Worm (Caenorhabditis elegans) whole organism, early embryonic: ENCODE data around the gene C54D10.9.

Source experiments
- B0310.2 ChIP-seq: sonication (generic microtip); optimal IDR thresholded peaks from 2 replicates; lab custom pipeline; 2016; ENCODE audit warnings: mild to moderate bottlenecking, missing genetic modification characterization, missing compliant biosample characterization
- F13C5.2 ChIP-seq: sonication (generic microtip); optimal IDR thresholded peaks from 2 replicates; lab custom pipeline; 2017; ENCODE audit warnings: mild to moderate bottlenecking, missing genetic modification characterization, inconsistent platforms, missing compliant biosample characterization
- aly-1 ChIP-seq: sonication (generic microtip); optimal IDR thresholded peaks from 2 replicates; lab custom pipeline; 2016; ENCODE audit warnings: missing genetic modification characterization, missing compliant biosample characterization
- ama-1 ChIP-seq: fragments of 150-350 bp; optimal IDR thresholded peaks from 2 replicates; lab custom pipeline; 2014
- ceh-13 ChIP-seq: fragments of 200-800 bp; sonication (Bioruptor generic); optimal IDR thresholded peaks from 2 replicates; lab custom pipeline; 2018; ENCODE audit warnings: mild to moderate bottlenecking, missing genetic modification characterization, missing compliant biosample characterization
- ceh-36 ChIP-seq: sonication (generic microtip); optimal IDR thresholded peaks from 2 replicates; lab custom pipeline; 2016; ENCODE audit warnings: missing genetic modification characterization, inconsistent platforms, missing compliant biosample characterization
- ets-7 ChIP-seq: sonication (generic microtip); optimal IDR thresholded peaks from 2 replicates; lab custom pipeline; 2016; ENCODE audit warnings: missing genotype, missing genetic modification characterization, missing compliant biosample characterization
- flt-1 ChIP-seq: fragments of 200-800 bp; sonication (Bioruptor generic); IDR thresholded peaks from 2 replicates; pipeline ENCODE4 v1.3.6; 2022; ENCODE audit warnings: missing genetic modification characterization, missing compliant biosample characterization
- hmbx-1 ChIP-seq: sonication (generic microtip); optimal IDR thresholded peaks from 2 replicates; lab custom pipeline; 2016; ENCODE audit warnings: mild to moderate bottlenecking, missing genetic modification characterization, missing compliant biosample characterization
- hmg-4 ChIP-seq: fragments of 200-800 bp; sonication (Bioruptor generic); optimal IDR thresholded peaks from 2 replicates; lab custom pipeline; 2018; ENCODE audit warnings: mild to moderate bottlenecking, missing genetic modification characterization, missing compliant biosample characterization
- hnd-1 ChIP-seq: sonication (generic microtip); optimal IDR thresholded peaks from 2 replicates; lab custom pipeline; 2016; ENCODE audit warnings: missing genetic modification characterization, missing compliant biosample characterization
- pes-1 ChIP-seq: fragments of 200-800 bp; sonication (Bioruptor generic); IDR thresholded peaks from 2 replicates; pipeline ENCODE4 v1.3.6; 2022; ENCODE audit warnings: missing genetic modification reagents, missing genetic modification characterization, missing compliant biosample characterization
- scrt-1 ChIP-seq: fragments of 200-800 bp; sonication (Bioruptor generic); IDR thresholded peaks from 2 replicates; pipeline ENCODE4 v1.3.6; 2022; ENCODE audit warnings: missing genetic modification characterization, missing compliant biosample characterization
- sea-1 ChIP-seq: fragments of 200-800 bp; sonication (Bioruptor generic); conservative IDR thresholded peaks from 2 replicates; pipeline ENCODE4 v1.3.6; 2022; ENCODE audit warnings: missing genetic modification characterization, missing compliant biosample characterization
- tbx-11 ChIP-seq: fragments of 200-800 bp; sonication (Bioruptor generic); IDR thresholded peaks from 2 replicates; pipeline ENCODE4 v1.3.6; 2022; ENCODE audit warnings: missing genetic modification characterization, missing compliant biosample characterization
- tbx-37 ChIP-seq: fragments of 200-800 bp; sonication (Bioruptor generic); conservative IDR thresholded peaks from 2 replicates; pipeline ENCODE4 v1.3.6; 2022; ENCODE audit warnings: missing genetic modification reagents, missing genetic modification characterization, missing compliant biosample characterization
- tra-4 ChIP-seq: sonication (generic microtip); optimal IDR thresholded peaks from 2 replicates; lab custom pipeline; 2017; ENCODE audit warnings: missing genetic modification characterization, missing compliant biosample characterization

C54D10.9 gene

ce11 chrV:12413651-12414114 lies 33.3 kb upstream of the C54D10.9 start, which contains the start of gene cdr-6:
Gene cdr-6, minus strand, starts transcription at chrV:12413701.
- no peak for TF ChIP-seq B0310.2
- TF ChIP-seq tbx-11 (GFP tag; lab: Robert Waterston, UW), result no peak
- no peak for TF ChIP-seq hmg-4
- TF ChIP-seq ama-1 (lab: Kevin White, UChicago), result no peak
- no peak for TF ChIP-seq flt-1 (GFP tag; lab: Robert Waterston, UW)
- no peak for TF ChIP-seq pes-1 (GFP tag; lab: Robert Waterston, UW)
- no peak for TF ChIP-seq ceh-13 (GFP tag; lab: Kevin White, UChicago)
- TF ChIP-seq tbx-37 (GFP tag; lab: Robert Waterston, UW), result no peak
- no peak for TF ChIP-seq F13C5.2 (tag; lab: Kevin White, UChicago)
- no peak for TF ChIP-seq scrt-1 (GFP tag; lab: Robert Waterston, UW)
- TF ChIP-seq aly-1, result no peak
- TF ChIP-seq hnd-1 (tag; lab: Kevin White, UChicago), result no peak
- no peak for TF ChIP-seq sea-1 (GFP tag; lab: Robert Waterston, UW)
- no peak for TF ChIP-seq hmbx-1 (tag; lab: Kevin White, UChicago)

ce11 chrV:12414362-12414761 lies 32.6 kb upstream of the C54D10.9 start:
- TF ChIP-seq ceh-13 (GFP tag; lab: Kevin White, UChicago) (no peak), F13C5.2 (tag; lab: Kevin White, UChicago) (no peak)

- TF ChIP-seq flt-1 (GFP tag; lab: Robert Waterston, UW) (no peak), ets-7 (tag; lab: Kevin White, UChicago) (no peak), ceh-36 (tag; lab: Kevin White, UChicago) (no peak), hmbx-1 (tag; lab: Kevin White, UChicago) (no peak), pes-1 (GFP tag; lab: Robert Waterston, UW) (no peak), hnd-1 (tag; lab: Kevin White, UChicago) (no peak), sea-1 (GFP tag; lab: Robert Waterston, UW) (no peak), scrt-1 (GFP tag; lab: Robert Waterston, UW) (no peak), hmg-4 (no peak), F13C5.2 (tag; lab: Kevin White, UChicago) (no peak), B0310.2 (no peak), ama-1 (lab: Kevin White, UChicago) (no peak)
Observed at ce11 chrV:12415656-12416055, 31.3 kb upstream of the C54D10.9 start, which contains the start of gene cdr-2. Gene cdr-2, minus strand, starts transcription at chrV:12415709.

ce11 chrV:12417277-12417676 lies 29.7 kb upstream of the C54D10.9 start, which contains the start of gene cdr-3:
Gene cdr-3, minus strand, starts transcription at chrV:12417377.
- no peak for TF ChIP-seq scrt-1 (GFP tag; lab: Robert Waterston, UW)
- no peak for TF ChIP-seq pes-1 (GFP tag; lab: Robert Waterston, UW)
- TF ChIP-seq F13C5.2 (tag; lab: Kevin White, UChicago), result no peak
- TF ChIP-seq ceh-13 (GFP tag; lab: Kevin White, UChicago), result no peak
- no peak for TF ChIP-seq ceh-36 (tag; lab: Kevin White, UChicago)
- TF ChIP-seq tbx-11 (GFP tag; lab: Robert Waterston, UW), result no peak
- TF ChIP-seq ama-1 (lab: Kevin White, UChicago), result no peak
- no peak for TF ChIP-seq aly-1
- no peak for TF ChIP-seq flt-1 (GFP tag; lab: Robert Waterston, UW)
- TF ChIP-seq hmbx-1 (tag; lab: Kevin White, UChicago), result no peak
- TF ChIP-seq tbx-37 (GFP tag; lab: Robert Waterston, UW), result no peak
- no peak for TF ChIP-seq hnd-1 (tag; lab: Kevin White, UChicago)
- no peak for TF ChIP-seq hmg-4
- TF ChIP-seq B0310.2, result no peak
- no peak for TF ChIP-seq tra-4 (tag; lab: Kevin White, UChicago)
- TF ChIP-seq sea-1 (GFP tag; lab: Robert Waterston, UW), result no peak
- TF ChIP-seq ets-7 (tag; lab: Kevin White, UChicago), result no peak

- TF ChIP-seq hmbx-1 (tag; lab: Kevin White, UChicago), result no peak
- no peak for TF ChIP-seq F13C5.2 (tag; lab: Kevin White, UChicago)
- TF ChIP-seq flt-1 (GFP tag; lab: Robert Waterston, UW), result no peak
- no peak for TF ChIP-seq pes-1 (GFP tag; lab: Robert Waterston, UW)
Observed at ce11 chrV:12418292-12418691, 28.7 kb upstream of the C54D10.9 start, which contains the start of gene C54D10.3. Gene C54D10.3, plus strand, starts transcription at chrV:12418592.

ce11 chrV:12420843-12421242 lies 26.1 kb upstream of the C54D10.9 start, which contains the start of gene C54D10.4:
Gene C54D10.4, minus strand, starts transcription at chrV:12420943.
- no peak for TF ChIP-seq hnd-1 (tag; lab: Kevin White, UChicago)
- TF ChIP-seq ceh-36 (tag; lab: Kevin White, UChicago), result no peak

- TF ChIP-seq F13C5.2 (tag; lab: Kevin White, UChicago) (no peak), scrt-1 (GFP tag; lab: Robert Waterston, UW) (no peak), hnd-1 (tag; lab: Kevin White, UChicago) (no peak), hmg-4 (no peak)
Observed at ce11 chrV:12421360-12421759, 25.6 kb upstream of the C54D10.9 start.

ce11 chrV:12427826-12428225 lies 19.1 kb upstream of the C54D10.9 start:
- TF ChIP-seq sea-1 (GFP tag; lab: Robert Waterston, UW) (no peak), hnd-1 (tag; lab: Kevin White, UChicago) (no peak), hmbx-1 (tag; lab: Kevin White, UChicago) (no peak), B0310.2 (no peak), pes-1 (GFP tag; lab: Robert Waterston, UW) (no peak), ets-7 (tag; lab: Kevin White, UChicago) (no peak), flt-1 (GFP tag; lab: Robert Waterston, UW) (no peak), aly-1 (no peak), tbx-11 (GFP tag; lab: Robert Waterston, UW) (no peak), tra-4 (tag; lab: Kevin White, UChicago) (no peak), hmg-4 (no peak), F13C5.2 (tag; lab: Kevin White, UChicago) (no peak), ceh-36 (tag; lab: Kevin White, UChicago) (no peak), scrt-1 (GFP tag; lab: Robert Waterston, UW) (no peak), tbx-37 (GFP tag; lab: Robert Waterston, UW) (no peak), ama-1 (lab: Kevin White, UChicago) (no peak), ceh-13 (GFP tag; lab: Kevin White, UChicago) (no peak)
